Fruit fly (Drosophila melanogaster) whole organism, embryonic: Measurements from ENCODE around the gene Reepl1.

Experiments used
- Adf1 ChIP-seq: fragments of 200-800 bp; sonication (Bioruptor generic); IDR thresholded peaks from 2 replicates; pipeline ENCODE4 v1.3.6; 2022; ENCODE audit warnings: missing biosample characterization, missing genetic modification characterization
- Asciz ChIP-seq: fragments of 200-800 bp; sonication (Bioruptor generic); optimal IDR thresholded peaks from 2 replicates; lab custom pipeline; 2017; ENCODE audit warnings: missing biosample characterization, mild to moderate bottlenecking, missing genetic modification characterization, missing genetic modification reagents
- Atf-2 ChIP-seq: fragments of 200-800 bp; sonication (Bioruptor generic); optimal IDR thresholded peaks from 2 replicates; lab custom pipeline; 2016; ENCODE audit warnings: missing biosample characterization, missing genetic modification characterization
- CG10462 ChIP-seq: fragments of 200-800 bp; sonication (Bioruptor generic); optimal IDR thresholded peaks from 2 replicates; lab custom pipeline; 2016; ENCODE audit warnings: missing biosample characterization, missing genetic modification characterization
- CG13775 ChIP-seq: fragments of 200-800 bp; sonication (Bioruptor generic); optimal IDR thresholded peaks from 3 replicates; lab custom pipeline; 2017; ENCODE audit warnings: missing biosample characterization, mild to moderate bottlenecking, missing genetic modification characterization
- CG14441 ChIP-seq: fragments of 200-800 bp; sonication (Bioruptor generic); IDR thresholded peaks from 2 replicates; pipeline ENCODE4 v1.3.6; 2022; ENCODE audit warnings: missing biosample characterization, missing genetic modification characterization
- CG14667 ChIP-seq: fragments of 200-800 bp; sonication (Bioruptor generic); IDR thresholded peaks from 2 replicates; pipeline ENCODE4 v1.3.6; 2022; ENCODE audit warnings: missing biosample characterization, missing genetic modification characterization
- CG15269 ChIP-seq: fragments of 200-800 bp; sonication (Bioruptor generic); optimal IDR thresholded peaks from 2 replicates; lab custom pipeline; 2018; ENCODE audit warnings: missing biosample characterization, mild to moderate bottlenecking, missing genetic modification characterization, moderate library complexity
- CG15514 ChIP-seq: fragments of 200-800 bp; sonication (Bioruptor generic); optimal IDR thresholded peaks from 3 replicates; lab custom pipeline; 2017; ENCODE audit warnings: missing biosample characterization, missing genetic modification characterization, mild to moderate bottlenecking, moderate library complexity, missing genetic modification reagents
- CG1602 ChIP-seq: fragments of 200-800 bp; sonication (Bioruptor generic); optimal IDR thresholded peaks from 3 replicates; lab custom pipeline; 2016; ENCODE audit warnings: missing biosample characterization, missing genetic modification characterization
- CG17328 ChIP-seq: fragments of 200-800 bp; sonication (Bioruptor generic); IDR thresholded peaks from 2 replicates; pipeline ENCODE4 v1.3.6; 2022; ENCODE audit warnings: missing biosample characterization, missing genetic modification characterization
- CG34422 ChIP-seq: fragments of 200-800 bp; sonication (Bioruptor generic); IDR thresholded peaks from 3 replicates; pipeline ENCODE4 v1.3.6; 2022; ENCODE audit warnings: missing biosample characterization, missing genetic modification characterization
- CG4854 ChIP-seq: fragments of 200-800 bp; sonication (Bioruptor generic); optimal IDR thresholded peaks from 2 replicates; lab custom pipeline; 2016; ENCODE audit warnings: missing biosample characterization, missing genetic modification characterization, inconsistent platforms
- CG6272 ChIP-seq: fragments of 200-800 bp; sonication (Bioruptor generic); IDR thresholded peaks from 2 replicates; pipeline ENCODE4 v1.3.6; 2022; ENCODE audit warnings: missing biosample characterization, missing genetic modification characterization
- CG7357 ChIP-seq: fragments of 200-800 bp; sonication (Bioruptor generic); IDR thresholded peaks from 3 replicates; pipeline ENCODE4 v1.3.6; 2022; ENCODE audit warnings: missing biosample characterization, missing genetic modification characterization
- CG8359 ChIP-seq: fragments of 200-800 bp; sonication (Bioruptor generic); optimal IDR thresholded peaks from 2 replicates; lab custom pipeline; 2017; ENCODE audit warnings: missing biosample characterization, mild to moderate bottlenecking, missing genetic modification characterization, borderline replicate concordance
- Dll ChIP-seq: fragments of 200-800 bp; sonication (Bioruptor generic); IDR thresholded peaks from 4 replicates; pipeline ENCODE4 v1.3.6; 2022; ENCODE audit warnings: missing biosample characterization, missing genetic modification characterization; ENCODE audit not compliant: partially characterized antibody
- Dp ChIP-seq: fragments of 200-800 bp; sonication (Bioruptor generic); optimal IDR thresholded peaks from 2 replicates; lab custom pipeline; 2018; ENCODE audit warnings: missing biosample characterization, mild to moderate bottlenecking, missing genetic modification characterization, moderate library complexity
- E2f2 ChIP-seq: fragments of 200-800 bp; sonication (Bioruptor generic); IDR thresholded peaks from 2 replicates; pipeline ENCODE4 v1.3.6; 2022; ENCODE audit warnings: missing biosample characterization, missing genetic modification characterization
- Hr39 ChIP-seq: fragments of >200 bp; optimal IDR thresholded peaks from 2 replicates; lab custom pipeline; 2017
- Kr ChIP-seq: fragments of 200-800 bp; sonication (Bioruptor generic); optimal IDR thresholded peaks from 2 replicates; lab custom pipeline; 2017; ENCODE audit warnings: missing biosample characterization, mild to moderate bottlenecking, missing genetic modification characterization
- Meics ChIP-seq: fragments of 200-800 bp; sonication (Bioruptor generic); optimal IDR thresholded peaks from 2 replicates; lab custom pipeline; 2017; ENCODE audit warnings: missing biosample characterization, mild to moderate bottlenecking, missing genetic modification characterization
- Mes4 ChIP-seq: fragments of 200-800 bp; sonication (Bioruptor generic); optimal IDR thresholded peaks from 2 replicates; lab custom pipeline; 2016; ENCODE audit warnings: missing biosample characterization, missing genetic modification characterization
- Nf-YA ChIP-seq: fragments of 200-800 bp; sonication (Bioruptor generic); IDR thresholded peaks from 2 replicates; pipeline ENCODE4 v1.3.6; 2022; ENCODE audit warnings: missing biosample characterization, missing genetic modification characterization
- Sry-β ChIP-seq: fragments of 200-800 bp; sonication (Bioruptor generic); optimal IDR thresholded peaks from 2 replicates; lab custom pipeline; 2018; ENCODE audit warnings: missing biosample characterization, mild to moderate bottlenecking, missing genetic modification characterization, moderate library complexity
- Taf1 ChIP-seq: fragments of 200-800 bp; sonication (Bioruptor generic); IDR thresholded peaks from 2 replicates; pipeline ENCODE4 v1.3.6; 2022; ENCODE audit warnings: missing biosample characterization, missing genetic modification characterization
- Tbp ChIP-seq: fragments of >200 bp; optimal IDR thresholded peaks from 2 replicates; lab custom pipeline; 2018; ENCODE audit warnings: missing biosample characterization, missing genetic modification characterization
- Vsx1 ChIP-seq: fragments of 200-800 bp; sonication (Bioruptor generic); optimal IDR thresholded peaks from 2 replicates; lab custom pipeline; 2017; ENCODE audit warnings: missing biosample characterization, mild to moderate bottlenecking, missing genetic modification characterization, missing genetic modification reagents
- Xbp1 ChIP-seq: fragments of 200-800 bp; sonication (Bioruptor generic); optimal IDR thresholded peaks from 3 replicates; lab custom pipeline; 2016; ENCODE audit warnings: missing biosample characterization, mild to moderate bottlenecking, missing genetic modification characterization
- aop ChIP-seq: fragments of 200-800 bp; sonication (Bioruptor generic); IDR thresholded peaks from 2 replicates; pipeline ENCODE4 v1.3.6; 2022; ENCODE audit warnings: missing biosample characterization, missing genetic modification characterization
- caup ChIP-seq: fragments of 200-800 bp; sonication (Bioruptor generic); optimal IDR thresholded peaks from 3 replicates; lab custom pipeline; 2017; ENCODE audit warnings: missing biosample characterization, mild to moderate bottlenecking, missing genetic modification characterization, moderate library complexity; ENCODE audit not compliant: severe bottlenecking
- chn ChIP-seq: fragments of 200-800 bp; sonication (Bioruptor generic); optimal IDR thresholded peaks from 2 replicates; lab custom pipeline; 2016; ENCODE audit warnings: missing biosample characterization, missing genetic modification characterization
- dysf ChIP-seq: fragments of 200-800 bp; sonication (Bioruptor generic); IDR thresholded peaks from 3 replicates; pipeline ENCODE4 v1.3.6; 2022; ENCODE audit warnings: missing biosample characterization, missing genetic modification characterization
- eve ChIP-seq, 2 experiments: fragments of >200 bp; optimal IDR thresholded peaks; 2 replicates each; lab custom pipeline; 2017; ENCODE audit warnings: missing biosample characterization in 2 of 2, missing genetic modification characterization in 2 of 2
- gcm2 ChIP-seq: fragments of 200-800 bp; sonication (Bioruptor generic); optimal IDR thresholded peaks from 2 replicates; lab custom pipeline; 2016; ENCODE audit warnings: missing biosample characterization, missing genetic modification characterization
- gfzf ChIP-seq: fragments of 200-800 bp; sonication (Bioruptor generic); optimal IDR thresholded peaks from 2 replicates; lab custom pipeline; 2016; ENCODE audit warnings: missing biosample characterization, mild to moderate bottlenecking, missing genetic modification characterization, moderate library complexity
- grau ChIP-seq: fragments of 200-800 bp; optimal IDR thresholded peaks from 3 replicates; lab custom pipeline; 2019; ENCODE audit warnings: missing biosample characterization, mild to moderate bottlenecking, missing genetic modification characterization, moderate library complexity
- ind ChIP-seq: fragments of 200-800 bp; sonication (Bioruptor generic); optimal IDR thresholded peaks from 3 replicates; lab custom pipeline; 2016; ENCODE audit warnings: missing biosample characterization, missing genetic modification characterization
- jigr1 ChIP-seq: fragments of 200-800 bp; sonication (Bioruptor generic); IDR thresholded peaks from 3 replicates; pipeline ENCODE4 v1.3.6; 2022; ENCODE audit warnings: missing biosample characterization, missing genetic modification characterization
- jumu ChIP-seq: fragments of 200-800 bp; sonication (Bioruptor generic); optimal IDR thresholded peaks from 3 replicates; lab custom pipeline; 2016; ENCODE audit warnings: missing biosample characterization, missing genetic modification characterization
- mam ChIP-seq: fragments of 200-800 bp; sonication (Bioruptor generic); optimal IDR thresholded peaks from 3 replicates; lab custom pipeline; 2016; ENCODE audit warnings: missing biosample characterization, missing genetic modification characterization
- phol ChIP-seq: fragments of 200-800 bp; sonication (Bioruptor generic); optimal IDR thresholded peaks from 3 replicates; lab custom pipeline; 2018; ENCODE audit warnings: missing biosample characterization, mild to moderate bottlenecking, missing genetic modification characterization, moderate library complexity
- pnt ChIP-seq: fragments of 200-800 bp; sonication (Bioruptor generic); optimal IDR thresholded peaks from 3 replicates; lab custom pipeline; 2016; ENCODE audit warnings: missing biosample characterization, missing genetic modification characterization
- pzg ChIP-seq: fragments of 200-800 bp; sonication (Bioruptor generic); optimal IDR thresholded peaks from 3 replicates; lab custom pipeline; 2018; ENCODE audit warnings: missing biosample characterization, mild to moderate bottlenecking, missing genetic modification characterization, moderate library complexity
- rib ChIP-seq: fragments of 200-800 bp; sonication (Bioruptor generic); IDR thresholded peaks from 2 replicates; pipeline ENCODE4 v1.3.6; 2022; ENCODE audit warnings: missing biosample characterization, missing genetic modification characterization
- sens-2 ChIP-seq: fragments of 200-800 bp; sonication (Bioruptor generic); IDR thresholded peaks from 2 replicates; pipeline ENCODE4 v1.3.6; 2022; ENCODE audit warnings: missing biosample characterization, missing genetic modification characterization
- sisA ChIP-seq: fragments of 200-800 bp; sonication (Bioruptor generic); IDR thresholded peaks from 2 replicates; pipeline ENCODE4 v1.3.6; 2022; ENCODE audit warnings: missing biosample characterization, missing genetic modification characterization
- stc ChIP-seq: fragments of 200-800 bp; sonication (Bioruptor generic); IDR thresholded peaks from 2 replicates; pipeline ENCODE4 v1.3.6; 2022; ENCODE audit warnings: missing biosample characterization, missing genetic modification characterization
- stwl ChIP-seq: fragments of 200-800 bp; sonication (Bioruptor generic); optimal IDR thresholded peaks from 3 replicates; lab custom pipeline; 2018; ENCODE audit warnings: missing biosample characterization, mild to moderate bottlenecking, missing genetic modification characterization, moderate library complexity
- tap ChIP-seq: fragments of 200-800 bp; optimal IDR thresholded peaks from 3 replicates; lab custom pipeline; 2019; ENCODE audit warnings: missing biosample characterization, mild to moderate bottlenecking, missing genetic modification characterization, moderate library complexity
- wor ChIP-seq: fragments of 200-800 bp; sonication (Bioruptor generic); IDR thresholded peaks from 2 replicates; pipeline ENCODE4 v1.3.6; 2022; ENCODE audit warnings: missing biosample characterization, missing genetic modification characterization
- zf30C ChIP-seq: fragments of 200-800 bp; sonication (Bioruptor generic); optimal IDR thresholded peaks from 3 replicates; lab custom pipeline; 2018; ENCODE audit warnings: missing biosample characterization, mild to moderate bottlenecking, missing genetic modification characterization

The Reepl1 gene

DNA sequence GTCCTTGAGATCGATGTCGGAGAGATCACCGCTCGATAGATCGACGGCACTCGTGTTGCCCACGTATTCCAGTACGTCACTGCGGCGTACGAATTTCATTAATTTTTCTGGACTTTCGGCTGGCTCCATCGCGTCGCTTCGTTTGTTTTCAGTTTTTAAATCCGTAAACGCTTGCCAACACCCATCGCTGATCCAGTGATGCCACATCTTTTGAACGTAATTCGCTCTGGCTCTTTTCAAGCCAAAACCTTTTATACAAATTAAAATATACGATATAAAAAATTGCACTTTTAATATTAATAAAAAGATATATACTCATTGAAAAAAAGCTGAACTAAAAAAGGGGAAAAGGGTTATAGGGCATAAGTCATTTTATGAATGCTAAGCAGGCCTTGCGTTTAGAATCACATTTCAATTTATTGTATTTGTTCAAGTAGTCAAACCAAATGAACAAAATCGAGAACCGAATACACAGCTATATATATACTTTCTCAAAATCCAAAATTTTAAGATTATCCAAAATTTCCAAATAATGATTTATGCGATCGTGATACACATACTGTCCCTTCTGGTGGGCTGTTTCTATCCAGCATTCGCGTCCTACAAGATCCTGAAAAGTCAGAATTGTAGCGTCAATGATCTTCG is at the start of gene Reepl1, which contains the start of gene Kmn1:
TSS of gene Reepl1 (plus strand) at position 438 of the 645 bp plus-strand sequence.
TSS of gene Kmn1 (minus strand) at position 173 of the 645 bp plus-strand sequence.
- TF ChIP-seq E2f2 (GFP tag; lab: Robert Waterston, UW) (peak; percentile 52; the same call in 1 of the 2 replicates), Kr (GFP tag; lab: Kevin White, UChicago) (no peak), caup (GFP tag; lab: Kevin White, UChicago) (no peak), CG13775 (GFP tag; lab: Kevin White, UChicago) (no peak), CG10462 (GFP tag; lab: Kevin White, UChicago) (no peak), Sry-β (GFP tag; lab: Kevin White, UChicago) (peak; percentile 88), CG4854 (GFP tag; lab: Kevin White, UChicago) (no peak), CG7357 (GFP tag; lab: Robert Waterston, UW) (no peak), pnt (GFP tag; lab: Kevin White, UChicago) (peak; percentile 3), stc (GFP tag; lab: Robert Waterston, UW) (no peak), grau (peak; percentile 3), zf30C (no peak), Meics (GFP tag; lab: Kevin White, UChicago) (no peak), eve (GFP tag; optimal IDR thresholded peaks at IDR 0.05; lab: Kevin White, UChicago) (no peak), CG8359 (GFP tag; lab: Kevin White, UChicago) (no peak), Hr39 (lab: Kevin White, UChicago) (no peak), chn (GFP tag; lab: Kevin White, UChicago) (no peak), CG17328 (no peak), mam (peak; percentile 5), gcm2 (no peak), ind (GFP tag; lab: Kevin White, UChicago) (peak; percentile 7), CG1602 (GFP tag; lab: Kevin White, UChicago) (no peak), stwl (tag; lab: Kevin White, UChicago) (peak; percentile 3), Nf-YA (GFP tag; lab: Robert Waterston, UW) (no peak), sens-2 (GFP tag; lab: Robert Waterston, UW) (no peak), Taf1 (GFP tag; lab: Robert Waterston, UW) (no peak), CG15269 (tag; lab: Kevin White, UChicago) (no peak), Vsx1 (GFP tag; lab: Kevin White, UChicago) (no peak), Mes4 (no peak), CG14667 (GFP tag; lab: Robert Waterston, UW) (no peak), jumu (GFP tag; lab: Kevin White, UChicago) (peak; percentile 21), CG34422 (GFP tag; lab: Robert Waterston, UW) (no peak), sisA (GFP tag; lab: Robert Waterston, UW) (0 out of 2 replicates have a peak, but pooled peaks have one; percentile 15), Asciz (no peak), dysf (no peak), wor (GFP tag; lab: Robert Waterston, UW) (no peak), tap (no peak), Dp (GFP tag; lab: Kevin White, UChicago) (peak; percentile 45), phol (peak; percentile 15), aop (GFP tag; lab: Robert Waterston, UW) (no peak), jigr1 (no peak), CG14441 (GFP tag; lab: Robert Waterston, UW) (no peak), Dll (GFP tag; lab: Robert Waterston, UW) (no peak), CG6272 (GFP tag; lab: Robert Waterston, UW) (no peak), pzg (GFP tag; lab: Kevin White, UChicago) (peak; percentile 29), rib (GFP tag; lab: Robert Waterston, UW) (no peak), Xbp1 (GFP tag; lab: Kevin White, UChicago) (peak; percentile 4), Adf1 (GFP tag; lab: Robert Waterston, UW) (no peak), Atf-2 (GFP tag; lab: Kevin White, UChicago) (no peak), CG15514 (no peak), gfzf (GFP tag; lab: Kevin White, UChicago) (peak; percentile 33), Tbp (GFP tag; lab: Kevin White, UChicago) (no peak)
